Worm (Caenorhabditis elegans) whole organism, L3 larva: Measurements from ENCODE around the gene F08D12.7.

ENCODE experiments used
- ZK546.5 ChIP-seq: sonication (generic microtip); optimal IDR thresholded peaks from 2 replicates; lab custom pipeline; 2017; ENCODE audit warnings: missing biosample characterization, missing genetic modification characterization
- egl-27 ChIP-seq: sonication (generic microtip); optimal IDR thresholded peaks from 4 replicates; lab custom pipeline; 2017; ENCODE audit warnings: missing biosample characterization, missing genetic modification reagents, missing genetic modification characterization
- egl-5 ChIP-seq: fragments of 150-350 bp; optimal IDR thresholded peaks from 2 replicates; lab custom pipeline; 2017; ENCODE audit warnings: missing biosample characterization, missing genetic modification reagents, missing genetic modification characterization, inconsistent platforms
- elt-3 ChIP-seq, 3 experiments: fragments of 150-350 bp in 1 of 3; sonication (generic microtip) in 2 of 3; optimal IDR thresholded peaks; 2 replicates in 2 of 3; 4 replicates in 1 of 3; lab custom pipeline; 2014 to 2017; ENCODE audit warnings: missing biosample characterization in 3 of 3, missing genetic modification characterization in 3 of 3
- fkh-10 ChIP-seq: sonication (generic microtip); optimal IDR thresholded peaks from 2 replicates; lab custom pipeline; 2017; ENCODE audit warnings: missing biosample characterization, missing genetic modification reagents, missing genetic modification characterization
- lin-39 ChIP-seq: fragments of 150-350 bp; optimal IDR thresholded peaks from 2 replicates; lab custom pipeline; 2018; ENCODE audit warnings: missing biosample characterization, missing genetic modification reagents, missing genetic modification characterization
- mdl-1 ChIP-seq: fragments of 150-350 bp; optimal IDR thresholded peaks from 2 replicates; lab custom pipeline; 2014; ENCODE audit warnings: missing biosample characterization, missing genetic modification characterization
- nhr-12 ChIP-seq: fragments of 150-350 bp; optimal IDR thresholded peaks from 2 replicates; lab custom pipeline; 2014; ENCODE audit warnings: missing biosample characterization, missing genetic modification characterization
- nhr-25 ChIP-seq: sonication (generic microtip); optimal IDR thresholded peaks from 2 replicates; lab custom pipeline; 2017; ENCODE audit warnings: missing biosample characterization, missing genetic modification characterization
- nhr-28 ChIP-seq: fragments of 150-350 bp; optimal IDR thresholded peaks from 2 replicates; lab custom pipeline; 2014; ENCODE audit warnings: missing biosample characterization, missing genetic modification characterization
- nhr-43 ChIP-seq: sonication (generic microtip); optimal IDR thresholded peaks from 2 replicates; lab custom pipeline; 2016; ENCODE audit warnings: mild to moderate bottlenecking, missing genetic modification characterization, missing compliant biosample characterization; ENCODE audit not compliant: poor library complexity, severe bottlenecking
- sea-2 ChIP-seq: fragments of 150-350 bp; sonication (generic microtip); optimal IDR thresholded peaks from 4 replicates; lab custom pipeline; 2014; ENCODE audit warnings: missing biosample characterization, missing genetic modification reagents, missing genetic modification characterization
- skn-1 ChIP-seq: fragments of 150-350 bp; optimal IDR thresholded peaks from 2 replicates; lab custom pipeline; 2014; ENCODE audit warnings: missing biosample characterization, missing genetic modification characterization
- snpc-4 ChIP-seq: fragments of 150-350 bp; optimal IDR thresholded peaks from 2 replicates; lab custom pipeline; 2014; ENCODE audit warnings: missing biosample characterization, missing genetic modification characterization
- unc-39 ChIP-seq: sonication (generic microtip); optimal IDR thresholded peaks from 4 replicates; lab custom pipeline; 2017; ENCODE audit warnings: missing biosample characterization, missing genetic modification characterization

The F08D12.7 gene

ce11 chrII:2717335-2717734, 51.6 kb downstream of the F08D12.7 start, which contains the start of gene T05A8.3:
TSS of gene T05A8.3 (minus strand) at chrII:2717435.
- TF ChIP-seq nhr-12 (tag; lab: Kevin White, UChicago) (no peak), egl-27 (tag; lab: Kevin White, UChicago) (no peak), nhr-43 (tag; lab: Kevin White, UChicago) (no peak), sea-2 (GFP tag; lab: Kevin White, UChicago) (no peak), ZK546.5 (tag; lab: Kevin White, UChicago) (no peak), snpc-4 (tag; lab: Kevin White, UChicago) (no peak), fkh-10 (GFP tag; lab: Kevin White, UChicago) (no peak), elt-3 (tag; optimal IDR thresholded peaks at IDR 0.05; lab: Kevin White, UChicago) (no peak), mdl-1 (tag; lab: Kevin White, UChicago) (no peak), egl-5 (no peak), nhr-25 (tag; lab: Kevin White, UChicago) (no peak), skn-1 (tag; lab: Kevin White, UChicago) (no peak), lin-39 (tag; lab: Kevin White, UChicago) (no peak), unc-39 (no peak), nhr-28 (tag; lab: Kevin White, UChicago) (no peak)
